Fruit fly (Drosophila melanogaster): ENCODE results near the gene CG14610.
A peak's percentile ranks its signal among the peaks of the same experiment; 100 is the strongest.

CG14610 gene

dm6 chr3R:7102853-7103833 is 41.0 kb downstream of the CG14610 start (continued):
- TF ChIP-seq pum (GFP tag; optimal IDR thresholded peaks at IDR 0.05) (no peak), gcm (GFP tag; optimal IDR thresholded peaks at IDR 0.05) (peak; percentile 89), YL-1 (GFP tag; optimal IDR thresholded peaks at IDR 0.05) (peak; percentile 5), CG12071 (GFP tag; optimal IDR thresholded peaks at IDR 0.05) (no peak), cwo (GFP tag; optimal IDR thresholded peaks at IDR 0.05) (no peak), Sin3A (optimal IDR thresholded peaks at IDR 0.05) (no peak), CG15269 (tag; optimal IDR thresholded peaks at IDR 0.05) (no peak), CG3838 (GFP tag; optimal IDR thresholded peaks at IDR 0.05) (peak; percentile 1), Mrtf (GFP tag; IDR thresholded peaks at IDR 0.05) (no peak), z (GFP tag; IDR thresholded peaks at IDR 0.05) (peak; percentile 78), CG16863 (GFP tag; optimal IDR thresholded peaks at IDR 0.05) (no peak), kni (GFP tag; optimal IDR thresholded peaks at IDR 0.05) (peak; percentile 71), Dbx (GFP tag; IDR thresholded peaks at IDR 0.05) (no peak), CG32772 (GFP tag; IDR thresholded peaks at IDR 0.05) (no peak), CG7839 (tag; optimal IDR thresholded peaks at IDR 0.05) (no peak), caup (GFP tag; optimal IDR thresholded peaks at IDR 0.05; ENCODE audit: severe bottlenecking) (no peak), lola (GFP tag; optimal IDR thresholded peaks at IDR 0.05) (no peak), HLHmδ (GFP tag; optimal IDR thresholded peaks at IDR 0.05) (peak; percentile 50), tin (GFP tag; optimal IDR thresholded peaks at IDR 0.05) (no peak), cas (GFP tag; IDR thresholded peaks at IDR 0.05) (no peak)

DNA sequence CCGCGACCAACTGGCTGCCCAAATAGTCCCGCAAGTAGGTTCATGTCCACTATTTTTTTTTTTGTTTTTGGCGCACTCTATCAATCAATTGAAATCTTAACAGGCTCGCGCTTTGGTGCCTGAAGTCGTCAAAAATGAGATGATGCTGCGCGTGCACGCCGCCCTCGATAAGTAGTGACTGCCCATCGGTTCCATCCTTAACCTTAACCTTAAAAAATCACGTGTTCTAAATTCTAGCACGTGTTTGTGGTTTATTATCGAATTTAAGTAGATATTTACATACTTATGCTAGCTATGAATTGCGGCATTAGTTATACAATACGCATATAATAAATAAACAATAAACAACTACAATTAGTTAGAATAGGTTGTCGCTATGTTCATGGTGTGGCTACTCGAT is 49.7 kb downstream of the CG14610 start:
- TF ChIP-seq dm (GFP tag; optimal IDR thresholded peaks at IDR 0.05) (peak; percentile 74), HmgZ (tag; optimal IDR thresholded peaks at IDR 0.05) (no peak), row (GFP tag; IDR thresholded peaks at IDR 0.05) (0 out of 3 replicates have a peak, but pooled peaks have one; percentile 18), CG11504 (tag; optimal IDR thresholded peaks at IDR 0.05) (no peak), cas (GFP tag; IDR thresholded peaks at IDR 0.05) (no peak), CG33213 (GFP tag; optimal IDR thresholded peaks at IDR 0.05) (no peak), BEAF-32 (GFP tag; optimal IDR thresholded peaks at IDR 0.05) (peak; percentile 6), CG3995 (GFP tag; optimal IDR thresholded peaks at IDR 0.05) (peak; percentile 90), CG10431 (GFP tag; optimal IDR thresholded peaks at IDR 0.05) (no peak), wor (GFP tag; IDR thresholded peaks at IDR 0.05) (no peak), Sry-δ (GFP tag; optimal IDR thresholded peaks at IDR 0.05) (no peak), ara (GFP tag; IDR thresholded peaks at IDR 0.05) (0 out of 2 replicates have a peak, but pooled peaks have one; percentile 38), gsb (GFP tag; IDR thresholded peaks at IDR 0.05) (no peak), Dip3 (GFP tag; optimal IDR thresholded peaks at IDR 0.05) (no peak), zen2 (GFP tag; IDR thresholded peaks at IDR 0.05; ENCODE audit: partially characterized antibody) (0 out of 3 replicates have a peak, but pooled peaks have one; percentile 33), Med (GFP tag) (peak; percentile 15), bigmax (GFP tag; optimal IDR thresholded peaks at IDR 0.05) (peak; percentile 84)
